Fruit fly (Drosophila melanogaster): ENCODE measurements around the gene Cul3.

DNA sequence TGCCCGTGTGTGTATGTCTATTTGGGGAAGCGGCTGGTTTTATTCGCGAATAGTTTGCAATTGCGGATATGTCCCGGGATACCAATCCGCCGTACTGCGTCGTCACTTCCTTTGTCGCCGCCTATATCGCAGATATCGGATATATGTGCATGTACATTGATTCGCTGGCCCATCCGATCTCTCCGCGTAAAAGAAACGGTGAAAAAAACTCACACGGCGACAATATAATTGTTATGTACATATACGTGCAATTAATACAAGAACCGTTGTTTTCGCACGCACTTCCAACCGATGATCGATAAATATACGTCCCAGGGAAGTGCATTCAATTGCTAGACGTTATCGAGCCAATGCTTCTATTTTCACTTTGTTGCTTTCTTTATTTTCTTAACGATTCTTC, 488 bp downstream of the Cul3 start:
- no peak for TF ChIP-seq CG8478 (optimal IDR thresholded peaks at IDR 0.05)
- TF ChIP-seq CTCF (optimal IDR thresholded peaks at IDR 0.05), result no peak
